Worm (Caenorhabditis elegans): Measurements from ENCODE around the gene Y48A6C.8.

DNA sequence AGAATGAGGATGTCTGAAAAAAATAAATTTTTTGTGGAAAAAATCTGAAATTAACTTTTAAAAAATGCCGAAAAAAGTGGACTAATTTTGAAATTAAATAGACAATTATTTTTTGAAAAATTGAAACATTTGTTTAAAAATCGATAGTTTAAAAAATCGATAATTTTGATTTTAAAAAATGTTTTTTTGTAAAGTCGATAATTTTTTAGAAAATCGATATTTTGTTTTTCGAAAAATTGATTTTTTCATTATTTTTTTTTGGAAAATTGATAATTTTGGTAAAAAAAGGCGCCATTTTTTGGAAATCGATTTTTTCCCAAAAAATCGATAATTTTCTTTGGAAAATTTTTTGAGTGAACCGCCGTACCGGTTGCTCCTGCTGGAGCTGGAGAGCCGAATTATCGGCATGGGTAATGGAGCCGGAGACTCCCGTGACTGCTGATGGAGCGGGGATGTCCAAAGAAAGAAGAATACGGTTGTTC lies 44.8 kb upstream of the Y48A6C.8 start:
- TF ChIP-seq lin-40 (tag; optimal IDR thresholded peaks at IDR 0.05) (no peak), ztf-6 (GFP tag; IDR thresholded peaks at IDR 0.05) (no peak), him-1 (tag; optimal IDR thresholded peaks at IDR 0.05) (no peak)
